Worm (Caenorhabditis elegans): Measurements from ENCODE around the gene dhhc-14.

DNA sequence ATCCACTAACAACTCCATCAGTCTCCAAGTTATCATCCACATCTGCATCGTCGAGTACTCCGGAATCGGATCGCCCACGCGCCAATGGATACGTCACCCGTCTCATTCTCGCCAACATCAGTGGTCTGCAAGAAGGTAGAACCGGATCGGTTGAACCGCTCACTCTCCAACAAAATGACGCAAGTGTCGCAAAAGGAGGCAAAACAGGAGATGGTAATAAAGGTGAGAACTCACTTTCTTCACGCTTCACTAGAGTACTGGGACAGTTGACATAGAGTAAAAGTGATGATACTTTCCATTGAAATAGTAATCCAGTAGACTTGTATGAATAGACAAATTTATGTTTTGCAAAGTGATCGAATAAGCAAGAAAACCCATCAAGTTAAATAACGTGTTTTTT lies 43.0 kb upstream of the dhhc-14 start:
- TF ChIP-seq flt-1 (GFP tag; IDR thresholded peaks at IDR 0.05) (no peak), cog-1 (tag; optimal IDR thresholded peaks at IDR 0.05) (no peak), ztf-29 (GFP tag; IDR thresholded peaks at IDR 0.05) (no peak), tab-1 (GFP tag; IDR thresholded peaks at IDR 0.05) (no peak)

Data from whole organism, midembryonic.